ENCODE assay signal across 1 fruit fly cellular context in genomic region chrX:12923258-12923901, dm6.
TF ChIP-seq lines count a peak whose summit lies in the region.

No protein-coding gene starts in this region.

TF ChIP-seq in whole organism, embryonic, 481 proteins besides CTCF, POLR2A, EP300 and RAD21 (continued from another document and continues in another):
- no peak for TF ChIP-seq dan (GFP tag; IDR thresholded peaks at IDR 0.05; lab: Robert Waterston, UW)
- TF ChIP-seq Taf1 (GFP tag; IDR thresholded peaks at IDR 0.05; lab: Robert Waterston, UW) = no peak
- no peak for TF ChIP-seq NC2α (GFP tag; optimal IDR thresholded peaks at IDR 0.05; lab: Kevin White, UChicago)
- no peak for TF ChIP-seq corto (GFP tag; optimal IDR thresholded peaks at IDR 0.05; lab: Kevin White, UChicago)
- peak; percentile 13; the same call in 1 of the 2 replicates for TF ChIP-seq H2.0 (GFP tag; IDR thresholded peaks at IDR 0.05; lab: Robert Waterston, UW)
- TF ChIP-seq Tbp (GFP tag; optimal IDR thresholded peaks at IDR 0.05; lab: Kevin White, UChicago) = no peak
- peak; percentile 21 for TF ChIP-seq PHDP (tag; optimal IDR thresholded peaks at IDR 0.05; lab: Kevin White, UChicago)
- TF ChIP-seq B-H1 (GFP tag; IDR thresholded peaks at IDR 0.05; lab: Robert Waterston, UW) = no peak
- TF ChIP-seq onecut (GFP tag; IDR thresholded peaks at IDR 0.05; lab: Robert Waterston, UW) = peak; percentile 30; the same call in 1 of the 2 replicates
- TF ChIP-seq CG10565 (GFP tag; optimal IDR thresholded peaks at IDR 0.05; lab: Kevin White, UChicago) = no peak
- no peak for TF ChIP-seq CG17186 (GFP tag; optimal IDR thresholded peaks at IDR 0.05; lab: Kevin White, UChicago)
- TF ChIP-seq Gsc (GFP tag; IDR thresholded peaks at IDR 0.05; lab: Robert Waterston, UW) = no peak
- no peak for TF ChIP-seq lilli (GFP tag; optimal IDR thresholded peaks at IDR 0.05; lab: Kevin White, UChicago)
- TF ChIP-seq CG12104 (GFP tag; optimal IDR thresholded peaks at IDR 0.05; lab: Kevin White, UChicago) = no peak
- TF ChIP-seq lab (GFP tag; optimal IDR thresholded peaks at IDR 0.05; lab: Kevin White, UChicago) = peak; percentile 50
- peak in 1 of 2 experiments; percentile 21 for TF ChIP-seq chif (GFP tag; optimal IDR thresholded peaks at IDR 0.05; lab: Kevin White, UChicago)
- no peak for TF ChIP-seq CG7786 (GFP tag; optimal IDR thresholded peaks at IDR 0.05; lab: Kevin White, UChicago)
- peak; percentile 22 for TF ChIP-seq bcd (GFP tag; optimal IDR thresholded peaks at IDR 0.05; lab: Kevin White, UChicago)
- peak; percentile 18 for TF ChIP-seq CG30431 (GFP tag; optimal IDR thresholded peaks at IDR 0.05; lab: Kevin White, UChicago)
- TF ChIP-seq Chrac-16 (GFP tag; optimal IDR thresholded peaks at IDR 0.05; lab: Kevin White, UChicago) = peak; percentile 25
- 0 out of 2 replicates have a peak, but pooled peaks have one; percentile 28 for TF ChIP-seq Ptx1 (GFP tag; IDR thresholded peaks at IDR 0.05; lab: Robert Waterston, UW)
- no peak for TF ChIP-seq CG3281 (GFP tag; optimal IDR thresholded peaks at IDR 0.05; lab: Kevin White, UChicago)
- TF ChIP-seq Sry-δ (GFP tag; optimal IDR thresholded peaks at IDR 0.05; lab: Kevin White, UChicago) = no peak
- TF ChIP-seq pita (GFP tag; optimal IDR thresholded peaks at IDR 0.05; lab: Kevin White, UChicago) = no peak
- no peak for TF ChIP-seq ro (GFP tag; IDR thresholded peaks at IDR 0.05; lab: Robert Waterston, UW)
- TF ChIP-seq CG6689 (GFP tag; IDR thresholded peaks at IDR 0.05; lab: Robert Waterston, UW) = 0 out of 2 replicates have a peak, but pooled peaks have one; percentile 39
- TF ChIP-seq CG1792 (GFP tag; optimal IDR thresholded peaks at IDR 0.05; lab: Kevin White, UChicago) = no peak
- no peak for TF ChIP-seq Hand (GFP tag; optimal IDR thresholded peaks at IDR 0.05; lab: Kevin White, UChicago)
- no peak for TF ChIP-seq NfI (GFP tag; optimal IDR thresholded peaks at IDR 0.05; lab: Kevin White, UChicago)
- TF ChIP-seq B-H2 (GFP tag; optimal IDR thresholded peaks at IDR 0.05; lab: Kevin White, UChicago) = no peak
- TF ChIP-seq Doc2 (GFP tag; IDR thresholded peaks at IDR 0.05; lab: Robert Waterston, UW) = no peak
- no peak for TF ChIP-seq CG6254 (GFP tag; optimal IDR thresholded peaks at IDR 0.05; lab: Kevin White, UChicago)
- TF ChIP-seq HmgZ (tag; optimal IDR thresholded peaks at IDR 0.05; lab: Kevin White, UChicago) = no peak
- peak; percentile 21; the same call in 1 of the 3 replicates for TF ChIP-seq croc (GFP tag; conservative IDR thresholded peaks at IDR 0.05; lab: Robert Waterston, UW)
- TF ChIP-seq CG18011 (GFP tag; optimal IDR thresholded peaks at IDR 0.05; lab: Kevin White, UChicago) = no peak
- no peak for TF ChIP-seq Bdp1 (GFP tag; optimal IDR thresholded peaks at IDR 0.05; lab: Kevin White, UChicago)
- TF ChIP-seq CG8478 (optimal IDR thresholded peaks at IDR 0.05; lab: Kevin White, UChicago) = no peak
- TF ChIP-seq sisA (GFP tag; IDR thresholded peaks at IDR 0.05; lab: Robert Waterston, UW) = no peak
- no peak for TF ChIP-seq CG15269 (tag; optimal IDR thresholded peaks at IDR 0.05; lab: Kevin White, UChicago)
- no peak for TF ChIP-seq fd64A (GFP tag; optimal IDR thresholded peaks at IDR 0.05; lab: Kevin White, UChicago)
- no peak for TF ChIP-seq CG3726 (GFP tag; IDR thresholded peaks at IDR 0.05; lab: Robert Waterston, UW)
- TF ChIP-seq MBD-R2 (GFP tag; IDR thresholded peaks at IDR 0.05; lab: Robert Waterston, UW) = no peak
- TF ChIP-seq E2f1 (GFP tag; IDR thresholded peaks at IDR 0.05; lab: Robert Waterston, UW) = no peak
- TF ChIP-seq CG2199 (GFP tag; IDR thresholded peaks at IDR 0.05; lab: Robert Waterston, UW) = no peak
- TF ChIP-seq CG18476 (GFP tag; optimal IDR thresholded peaks at IDR 0.05; lab: Kevin White, UChicago) = peak; percentile 15
- TF ChIP-seq CG16779 (GFP tag; IDR thresholded peaks at IDR 0.05; lab: Robert Waterston, UW) = no peak
- peak; percentile 60 for TF ChIP-seq Xrp1 (GFP tag; IDR thresholded peaks at IDR 0.05; lab: Robert Waterston, UW)
- TF ChIP-seq CG8089 (GFP tag; optimal IDR thresholded peaks at IDR 0.05; lab: Kevin White, UChicago) = no peak
- no peak for TF ChIP-seq Rx (GFP tag; IDR thresholded peaks at IDR 0.05; lab: Robert Waterston, UW)
- peak; percentile 71; the same call in 2 of the 3 replicates for TF ChIP-seq ci (GFP tag; IDR thresholded peaks at IDR 0.05; lab: Robert Waterston, UW)
- no peak for TF ChIP-seq CG14441 (GFP tag; IDR thresholded peaks at IDR 0.05; lab: Robert Waterston, UW)
- TF ChIP-seq Hsf (GFP tag; optimal IDR thresholded peaks at IDR 0.05; lab: Kevin White, UChicago) = no peak
- TF ChIP-seq lov (optimal IDR thresholded peaks at IDR 0.05; lab: Kevin White, UChicago) = no peak
- TF ChIP-seq lov (GFP tag; IDR thresholded peaks at IDR 0.05; lab: Robert Waterston, UW) = peak; percentile 48; the same call in 1 of the 3 replicates
- no peak for TF ChIP-seq CG14860 (GFP tag; IDR thresholded peaks at IDR 0.05; lab: Robert Waterston, UW; ENCODE audit: partially characterized antibody)
- peak; percentile 63 for TF ChIP-seq CG11504 (tag; optimal IDR thresholded peaks at IDR 0.05; lab: Kevin White, UChicago)
- no peak for TF ChIP-seq Opbp (GFP tag; IDR thresholded peaks at IDR 0.05; lab: Robert Waterston, UW; ENCODE audit: partially characterized antibody)
- TF ChIP-seq CG6683 (GFP tag; optimal IDR thresholded peaks at IDR 0.05; lab: Kevin White, UChicago) = no peak
- peak; percentile 56 for TF ChIP-seq gem (tag; optimal IDR thresholded peaks at IDR 0.05; lab: Kevin White, UChicago)
- no peak for TF ChIP-seq Dll (GFP tag; IDR thresholded peaks at IDR 0.05; lab: Robert Waterston, UW; ENCODE audit: partially characterized antibody)
- no peak for TF ChIP-seq cg (GFP tag; optimal IDR thresholded peaks at IDR 0.05; lab: Kevin White, UChicago)
- no peak for TF ChIP-seq Abd-B (GFP tag; optimal IDR thresholded peaks at IDR 0.05; lab: Kevin White, UChicago)
- TF ChIP-seq CG30020 (tag; optimal IDR thresholded peaks at IDR 0.05; lab: Kevin White, UChicago) = no peak
- TF ChIP-seq Scr (GFP tag; IDR thresholded peaks at IDR 0.05; lab: Robert Waterston, UW; ENCODE audit: partially characterized antibody) = no peak
- no peak for TF ChIP-seq CG31365 (tag; optimal IDR thresholded peaks at IDR 0.05; lab: Kevin White, UChicago)
- no peak for TF ChIP-seq HLH4C (GFP tag; IDR thresholded peaks at IDR 0.05; lab: Robert Waterston, UW; ENCODE audit: partially characterized antibody)
- no peak for TF ChIP-seq CG4328 (GFP tag; optimal IDR thresholded peaks at IDR 0.05; lab: Kevin White, UChicago)
- TF ChIP-seq Hr39 (optimal IDR thresholded peaks at IDR 0.05; lab: Kevin White, UChicago) = no peak
- TF ChIP-seq CG13123 (GFP tag; optimal IDR thresholded peaks at IDR 0.05; lab: Kevin White, UChicago) = no peak
- TF ChIP-seq CG33213 (GFP tag; optimal IDR thresholded peaks at IDR 0.05; lab: Kevin White, UChicago) = no peak
- no peak for TF ChIP-seq gcm (GFP tag; optimal IDR thresholded peaks at IDR 0.05; lab: Kevin White, UChicago)
- peak; percentile 46 for TF ChIP-seq fd96Cb (tag; optimal IDR thresholded peaks at IDR 0.05; lab: Kevin White, UChicago)
- TF ChIP-seq Hmx (GFP tag; optimal IDR thresholded peaks at IDR 0.05; lab: Kevin White, UChicago) = no peak
- TF ChIP-seq CG17912 (GFP tag; optimal IDR thresholded peaks at IDR 0.05; lab: Kevin White, UChicago) = no peak
- no peak for TF ChIP-seq Dfd (GFP tag; optimal IDR thresholded peaks at IDR 0.05; lab: Kevin White, UChicago)
- peak; percentile 69 for TF ChIP-seq Med (GFP tag; lab: Kevin White, UChicago)
- TF ChIP-seq mirr (GFP tag; optimal IDR thresholded peaks at IDR 0.05; lab: Kevin White, UChicago) = no peak
- TF ChIP-seq CG10462 (GFP tag; optimal IDR thresholded peaks at IDR 0.05; lab: Kevin White, UChicago) = no peak
- no peak for TF ChIP-seq CG9932 (GFP tag; IDR thresholded peaks at IDR 0.05; lab: Robert Waterston, UW)
- TF ChIP-seq row (GFP tag; IDR thresholded peaks at IDR 0.05; lab: Robert Waterston, UW) = peak; percentile 48
- no peak for TF ChIP-seq CG9797 (GFP tag; optimal IDR thresholded peaks at IDR 0.05; lab: Kevin White, UChicago)
- peak; percentile 16 for TF ChIP-seq CG4820 (GFP tag; optimal IDR thresholded peaks at IDR 0.05; lab: Kevin White, UChicago)
- TF ChIP-seq Sox100B (GFP tag; optimal IDR thresholded peaks at IDR 0.05; lab: Kevin White, UChicago) = peak; percentile 45
- no peak for TF ChIP-seq hbn (GFP tag; IDR thresholded peaks at IDR 0.05; lab: Robert Waterston, UW; ENCODE audit: partially characterized antibody)
- no peak for TF ChIP-seq sim (GFP tag; IDR thresholded peaks at IDR 0.05; lab: Robert Waterston, UW)
- no peak for TF ChIP-seq da (GFP tag; optimal IDR thresholded peaks at IDR 0.05; lab: Kevin White, UChicago)
- no peak for TF ChIP-seq nerfin-2 (GFP tag; IDR thresholded peaks at IDR 0.05; lab: Robert Waterston, UW; ENCODE audit: partially characterized antibody)
- no peak for TF ChIP-seq CG15479 (GFP tag; optimal IDR thresholded peaks at IDR 0.05; lab: Kevin White, UChicago)
- TF ChIP-seq chm (GFP tag; IDR thresholded peaks at IDR 0.05; lab: Robert Waterston, UW) = peak; percentile 48; the same call in 1 of the 2 replicates
- peak; percentile 16 for TF ChIP-seq CG8924 (tag; optimal IDR thresholded peaks at IDR 0.05; lab: Kevin White, UChicago)
- 0 out of 3 replicates have a peak, but pooled peaks have one; percentile 20 for TF ChIP-seq gce (GFP tag; IDR thresholded peaks at IDR 0.05; lab: Robert Waterston, UW)
- no peak for TF ChIP-seq Stat92E (GFP tag; optimal IDR thresholded peaks at IDR 0.05; lab: Kevin White, UChicago)
- peak; percentile 36; the same call in 1 of the 3 replicates for TF ChIP-seq otp (GFP tag; IDR thresholded peaks at IDR 0.05; lab: Robert Waterston, UW)
- TF ChIP-seq CG33557 (GFP tag; optimal IDR thresholded peaks at IDR 0.05; lab: Kevin White, UChicago) = no peak
- TF ChIP-seq Antp (GFP tag; optimal IDR thresholded peaks at IDR 0.05; lab: Kevin White, UChicago) = no peak
- no peak for TF ChIP-seq Adf1 (GFP tag; IDR thresholded peaks at IDR 0.05; lab: Robert Waterston, UW)
- TF ChIP-seq CG18764 (GFP tag; optimal IDR thresholded peaks at IDR 0.05; lab: Kevin White, UChicago) = no peak
- no peak for TF ChIP-seq HLHmδ (GFP tag; optimal IDR thresholded peaks at IDR 0.05; lab: Kevin White, UChicago)
- no peak for TF ChIP-seq ato (GFP tag; IDR thresholded peaks at IDR 0.05; lab: Robert Waterston, UW; ENCODE audit: partially characterized antibody)
- TF ChIP-seq CG30403 (GFP tag; optimal IDR thresholded peaks at IDR 0.05; lab: Kevin White, UChicago) = peak; percentile 34
- peak; percentile 36 for TF ChIP-seq CoRest (tag; optimal IDR thresholded peaks at IDR 0.05; lab: Kevin White, UChicago)
- peak; percentile 52 for TF ChIP-seq CG2678 (tag; optimal IDR thresholded peaks at IDR 0.05; lab: Kevin White, UChicago)
- TF ChIP-seq Atf-2 (GFP tag; optimal IDR thresholded peaks at IDR 0.05; lab: Kevin White, UChicago) = no peak
- peak; percentile 35; the same call in 1 of the 2 replicates for TF ChIP-seq bowl (GFP tag; IDR thresholded peaks at IDR 0.05; lab: Robert Waterston, UW)
- TF ChIP-seq grau (tag; optimal IDR thresholded peaks at IDR 0.05; lab: Kevin White, UChicago) = peak; percentile 31
- no peak for TF ChIP-seq sr (GFP tag; IDR thresholded peaks at IDR 0.05; lab: Robert Waterston, UW)
- no peak for TF ChIP-seq CG13624 (GFP tag; optimal IDR thresholded peaks at IDR 0.05; lab: Kevin White, UChicago)
- peak; percentile 30 for TF ChIP-seq CG8388 (GFP tag; optimal IDR thresholded peaks at IDR 0.05; lab: Kevin White, UChicago)
- no peak for TF ChIP-seq exex (tag; optimal IDR thresholded peaks at IDR 0.05; lab: Kevin White, UChicago)
- no peak for TF ChIP-seq tup (GFP tag; optimal IDR thresholded peaks at IDR 0.05; lab: Kevin White, UChicago)
- peak; percentile 6 for TF ChIP-seq ind (GFP tag; optimal IDR thresholded peaks at IDR 0.05; lab: Kevin White, UChicago)
- no peak for TF ChIP-seq Spps (tag; optimal IDR thresholded peaks at IDR 0.05; lab: Kevin White, UChicago)
- no peak for TF ChIP-seq CG11398 (GFP tag; optimal IDR thresholded peaks at IDR 0.05; lab: Kevin White, UChicago)
- peak; percentile 14 for TF ChIP-seq nerfin-1 (tag; optimal IDR thresholded peaks at IDR 0.05; lab: Kevin White, UChicago)
- TF ChIP-seq Lhr (GFP tag; optimal IDR thresholded peaks at IDR 0.05; lab: Kevin White, UChicago) = peak; percentile 5
- peak; percentile 40; the same call in 1 of the 2 replicates for TF ChIP-seq esg (GFP tag; conservative IDR thresholded peaks at IDR 0.05; lab: Robert Waterston, UW)
- TF ChIP-seq Dp (GFP tag; optimal IDR thresholded peaks at IDR 0.05; lab: Kevin White, UChicago) = no peak
- peak; percentile 45 for TF ChIP-seq CG17359 (tag; optimal IDR thresholded peaks at IDR 0.05; lab: Kevin White, UChicago)
- no peak for TF ChIP-seq CG32532 (GFP tag; IDR thresholded peaks at IDR 0.05; lab: Robert Waterston, UW)
- no peak for TF ChIP-seq CG12942 (GFP tag; optimal IDR thresholded peaks at IDR 0.05; lab: Kevin White, UChicago)
- 0 out of 3 replicates have a peak, but pooled peaks have one; percentile 34 for TF ChIP-seq ken (GFP tag; IDR thresholded peaks at IDR 0.05; lab: Robert Waterston, UW)
- TF ChIP-seq Hr3 (GFP tag; optimal IDR thresholded peaks at IDR 0.05; lab: Kevin White, UChicago) = no peak
- peak; percentile 33 for TF ChIP-seq unpg (GFP tag; optimal IDR thresholded peaks at IDR 0.05; lab: Kevin White, UChicago)
- TF ChIP-seq slbo (GFP tag; IDR thresholded peaks at IDR 0.05; lab: Robert Waterston, UW) = peak; percentile 26; the same call in 1 of the 2 replicates
- peak; percentile 40 for TF ChIP-seq CG17328 (GFP tag; IDR thresholded peaks at IDR 0.05; lab: Robert Waterston, UW)
- no peak for TF ChIP-seq Pdp1 (GFP tag; optimal IDR thresholded peaks at IDR 0.05; lab: Kevin White, UChicago)
- no peak for TF ChIP-seq Sin3A (optimal IDR thresholded peaks at IDR 0.05; lab: Kevin White, UChicago)
- peak; percentile 61 for TF ChIP-seq nmo (GFP tag; optimal IDR thresholded peaks at IDR 0.05; lab: Kevin White, UChicago)
- no peak for TF ChIP-seq Ets97D (GFP tag; optimal IDR thresholded peaks at IDR 0.05; lab: Kevin White, UChicago)
- TF ChIP-seq kni (GFP tag; optimal IDR thresholded peaks at IDR 0.05; lab: Kevin White, UChicago) = no peak
- peak in 1 of 2 experiments; percentile 69 for TF ChIP-seq bsh (GFP tag; optimal IDR thresholded peaks at IDR 0.05; lab: Kevin White, UChicago)
- 0 out of 2 replicates have a peak, but pooled peaks have one; percentile 19 for TF ChIP-seq CG10959 (GFP tag; IDR thresholded peaks at IDR 0.05; lab: Robert Waterston, UW)
- peak; percentile 25 for TF ChIP-seq ewg (GFP tag; optimal IDR thresholded peaks at IDR 0.05; lab: Kevin White, UChicago)
- TF ChIP-seq Neu2 (GFP tag; optimal IDR thresholded peaks at IDR 0.05; lab: Kevin White, UChicago; ENCODE audit: borderline replicate concordance) = no peak
